Worm (Caenorhabditis elegans) whole organism, mixed stage, embryonic: ENCODE data around the gene hpo-12.

ENCODE experiments used
- bed-3 ChIP-seq: fragments of 200-800 bp; sonication (Bioruptor generic); optimal IDR thresholded peaks from 3 replicates; lab custom pipeline; 2018; ENCODE audit warnings: mild to moderate bottlenecking, missing genetic modification characterization, moderate library complexity, missing compliant biosample characterization
- blmp-1 ChIP-seq: fragments of 150-350 bp; optimal IDR thresholded peaks from 2 replicates; lab custom pipeline; 2014; ENCODE audit warnings: missing biosample characterization, missing genetic modification characterization
- ceh-39 ChIP-seq: fragments of 150-350 bp; optimal IDR thresholded peaks from 2 replicates; lab custom pipeline; 2014; ENCODE audit warnings: missing biosample characterization, missing genetic modification characterization
- ceh-43 ChIP-seq: fragments of 200-800 bp; sonication (Bioruptor generic); optimal IDR thresholded peaks from 2 replicates; lab custom pipeline; 2018; ENCODE audit warnings: mild to moderate bottlenecking, missing genetic modification characterization, moderate library complexity, missing compliant biosample characterization
- ceh-83 ChIP-seq: fragments of 200-800 bp; sonication (Bioruptor generic); optimal IDR thresholded peaks from 2 replicates; lab custom pipeline; 2018; ENCODE audit warnings: mild to moderate bottlenecking, missing genetic modification characterization, missing compliant biosample characterization
- ces-1 ChIP-seq: fragments of 150-350 bp; optimal IDR thresholded peaks from 2 replicates; lab custom pipeline; 2014; ENCODE audit warnings: missing biosample characterization, missing genetic modification reagents, missing genetic modification characterization
- drap-1 ChIP-seq: fragments of 200-800 bp; sonication (Bioruptor generic); optimal IDR thresholded peaks from 3 replicates; lab custom pipeline; 2018; ENCODE audit warnings: mild to moderate bottlenecking, missing genetic modification characterization, missing compliant biosample characterization
- elt-1 ChIP-seq: sonication (generic microtip); optimal IDR thresholded peaks from 2 replicates; lab custom pipeline; 2017; ENCODE audit warnings: missing genetic modification characterization, mild to moderate bottlenecking, missing compliant biosample characterization, antibody characterized with exemption, moderate library complexity, borderline replicate concordance; ENCODE audit not compliant: insufficient read depth
- elt-3 ChIP-seq: fragments of 150-350 bp; optimal IDR thresholded peaks from 2 replicates; lab custom pipeline; 2014; ENCODE audit warnings: missing biosample characterization, missing genetic modification characterization
- flh-1 ChIP-seq: fragments of 200-800 bp; sonication (Bioruptor generic); optimal IDR thresholded peaks from 2 replicates; lab custom pipeline; 2018; ENCODE audit warnings: mild to moderate bottlenecking, missing genetic modification characterization, moderate library complexity, missing compliant biosample characterization
- ham-2 ChIP-seq: fragments of 200-800 bp; sonication (Bioruptor generic); optimal IDR thresholded peaks from 2 replicates; lab custom pipeline; 2018; ENCODE audit warnings: mild to moderate bottlenecking, missing genetic modification characterization, missing compliant biosample characterization
- hlh-1 ChIP-seq: fragments of 150-350 bp; optimal IDR thresholded peaks from 2 replicates; lab custom pipeline; 2014; ENCODE audit warnings: missing biosample characterization, missing genetic modification reagents, missing genetic modification characterization
- lin-13 ChIP-seq: fragments of 150-350 bp; optimal IDR thresholded peaks from 2 replicates; lab custom pipeline; 2014; ENCODE audit warnings: missing biosample characterization, missing genetic modification characterization
- lin-32 ChIP-seq: fragments of 200-800 bp; sonication (Bioruptor generic); optimal IDR thresholded peaks from 2 replicates; lab custom pipeline; 2018; ENCODE audit warnings: mild to moderate bottlenecking, missing genetic modification characterization, missing compliant biosample characterization
- lsy-2 ChIP-seq: fragments of 150-350 bp; optimal IDR thresholded peaks from 2 replicates; lab custom pipeline; 2014; ENCODE audit warnings: missing biosample characterization, missing genetic modification characterization
- mab-5 ChIP-seq: fragments of 150-350 bp; optimal IDR thresholded peaks from 2 replicates; lab custom pipeline; 2014; ENCODE audit warnings: missing biosample characterization, missing genetic modification characterization
- mep-1 ChIP-seq: fragments of 150-350 bp; optimal IDR thresholded peaks from 2 replicates; lab custom pipeline; 2017; ENCODE audit warnings: missing biosample characterization, missing genetic modification reagents, missing genetic modification characterization, inconsistent platforms
- nhr-12 ChIP-seq: fragments of 150-350 bp; optimal IDR thresholded peaks from 2 replicates; lab custom pipeline; 2014; ENCODE audit warnings: missing biosample characterization, missing genetic modification characterization
- nhr-2 ChIP-seq: fragments of 150-350 bp; optimal IDR thresholded peaks from 2 replicates; lab custom pipeline; 2014; ENCODE audit warnings: missing biosample characterization, missing genetic modification characterization
- nhr-237 ChIP-seq: fragments of 150-350 bp; optimal IDR thresholded peaks from 2 replicates; lab custom pipeline; 2014; ENCODE audit warnings: missing biosample characterization, missing genetic modification characterization
- nhr-28 ChIP-seq: fragments of 150-350 bp; optimal IDR thresholded peaks from 2 replicates; lab custom pipeline; 2014; ENCODE audit warnings: missing biosample characterization, missing genetic modification characterization
- nhr-76 ChIP-seq: sonication (generic microtip); optimal IDR thresholded peaks from 2 replicates; lab custom pipeline; 2017; ENCODE audit warnings: missing biosample characterization, missing genetic modification characterization
- pha-4 ChIP-seq: fragments of 150-350 bp; optimal IDR thresholded peaks from 2 replicates; lab custom pipeline; 2018; ENCODE audit warnings: missing biosample characterization, missing genetic modification reagents, missing genetic modification characterization
- sem-2 ChIP-seq: fragments of 200-800 bp; sonication (Bioruptor generic); optimal IDR thresholded peaks from 2 replicates; lab custom pipeline; 2018; ENCODE audit warnings: mild to moderate bottlenecking, missing genetic modification characterization, missing compliant biosample characterization
- snpc-4 ChIP-seq: fragments of 150-350 bp; optimal IDR thresholded peaks from 2 replicates; lab custom pipeline; 2014; ENCODE audit warnings: missing biosample characterization, missing genetic modification characterization
- sptf-1 ChIP-seq: sonication (generic microtip); optimal IDR thresholded peaks from 2 replicates; lab custom pipeline; 2017; ENCODE audit warnings: mild to moderate bottlenecking, missing genetic modification characterization, moderate library complexity, missing compliant biosample characterization
- tbx-8 ChIP-seq: fragments of 200-800 bp; sonication (Bioruptor generic); optimal IDR thresholded peaks from 2 replicates; lab custom pipeline; 2018; ENCODE audit warnings: mild to moderate bottlenecking, missing genetic modification characterization, moderate library complexity, missing compliant biosample characterization
- unc-39 ChIP-seq: fragments of 150-350 bp; optimal IDR thresholded peaks from 2 replicates; lab custom pipeline; 2014; ENCODE audit warnings: missing biosample characterization, missing genetic modification characterization
- unc-62 ChIP-seq: fragments of 150-350 bp; optimal IDR thresholded peaks from 2 replicates; lab custom pipeline; 2014; ENCODE audit warnings: missing biosample characterization, missing genetic modification reagents, missing genetic modification characterization
- zip-8 ChIP-seq: fragments of 150-350 bp; optimal IDR thresholded peaks from 2 replicates; lab custom pipeline; 2014; ENCODE audit warnings: missing biosample characterization, missing genetic modification characterization

Gene hpo-12

ce11 chrIV:12270392-12270791 lies 12.6 kb upstream of the hpo-12 start, which contains the start of gene C42C1.3:
C42C1.3 (minus strand) TSS chrIV:12270492.
- TF ChIP-seq snpc-4 (no peak), zip-8 (tag; lab: Kevin White, UChicago) (no peak), mab-5 (tag; lab: Kevin White, UChicago) (no peak)

DNA sequence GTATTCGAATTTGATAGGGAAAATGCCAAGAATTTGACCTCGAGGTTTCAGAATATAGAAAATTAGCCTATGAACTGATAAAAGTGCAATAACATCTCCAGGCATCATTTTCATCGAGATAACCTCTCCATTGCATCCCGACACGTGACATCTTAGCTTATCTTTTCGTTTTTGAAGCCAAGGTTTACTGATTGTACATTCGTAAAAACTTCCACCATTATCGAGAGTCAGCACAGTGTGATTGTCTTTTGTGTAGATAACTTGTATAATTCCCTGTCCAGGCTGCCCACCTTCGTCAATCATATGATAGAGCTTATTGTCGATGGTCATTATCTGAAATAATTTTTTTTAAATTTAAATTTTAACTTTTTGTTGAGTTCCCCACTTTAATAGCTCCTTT lies 8.6 kb upstream of the hpo-12 start:
- no peak for TF ChIP-seq nhr-237 (tag; lab: Kevin White, UChicago)
- no peak for TF ChIP-seq ham-2 (GFP tag; lab: Kevin White, UChicago)
- TF ChIP-seq, all 35 proteins: peak for 0

ce11 chrIV:12275892-12276291 lies 7.1 kb upstream of the hpo-12 start, which contains the start of gene vps-8:
vps-8 (minus strand) TSS chrIV:12275992.
- no peak for TF ChIP-seq hlh-1 (tag; lab: Kevin White, UChicago)
- no peak for TF ChIP-seq drap-1
- no peak for TF ChIP-seq unc-39 (tag; lab: Kevin White, UChicago)
- TF ChIP-seq snpc-4 = no peak
- no peak for TF ChIP-seq ceh-43 (GFP tag; lab: Kevin White, UChicago)
- no peak for TF ChIP-seq elt-3 (tag; lab: Kevin White, UChicago)

ce11 chrIV:12278507-12278906 lies 4.5 kb upstream of the hpo-12 start, which contains the start of the genes tag-335 and vkmt-1:
tag-335 (minus strand) TSS chrIV:12278594.
vkmt-1 (plus strand) TSS chrIV:12278725.
- TF ChIP-seq pha-4 (tag; lab: Kevin White, UChicago) = no peak
- TF ChIP-seq ceh-39 (tag; lab: Kevin White, UChicago) = no peak
- TF ChIP-seq lin-13 (tag; lab: Kevin White, UChicago) = no peak
- no peak for TF ChIP-seq unc-39 (tag; lab: Kevin White, UChicago)
- TF ChIP-seq ham-2 (GFP tag; lab: Kevin White, UChicago) = no peak
- TF ChIP-seq zip-8 (tag; lab: Kevin White, UChicago) = no peak
- no peak for TF ChIP-seq nhr-2 (tag; lab: Kevin White, UChicago)
- TF ChIP-seq hlh-1 (tag; lab: Kevin White, UChicago) = no peak
- TF ChIP-seq nhr-28 = no peak
- TF ChIP-seq lin-32 (GFP tag; lab: Kevin White, UChicago) = no peak
- no peak for TF ChIP-seq snpc-4
- TF ChIP-seq elt-1 (tag; lab: Kevin White, UChicago) = no peak
- no peak for TF ChIP-seq mep-1 (tag; lab: Kevin White, UChicago)
- no peak for TF ChIP-seq sptf-1 (tag; lab: Kevin White, UChicago)
- no peak for TF ChIP-seq bed-3 (GFP tag; lab: Kevin White, UChicago)
- no peak for TF ChIP-seq blmp-1 (tag; lab: Kevin White, UChicago)
- no peak for TF ChIP-seq lsy-2 (tag; lab: Kevin White, UChicago)
- no peak for TF ChIP-seq ceh-43 (GFP tag; lab: Kevin White, UChicago)
- no peak for TF ChIP-seq drap-1

DNA sequence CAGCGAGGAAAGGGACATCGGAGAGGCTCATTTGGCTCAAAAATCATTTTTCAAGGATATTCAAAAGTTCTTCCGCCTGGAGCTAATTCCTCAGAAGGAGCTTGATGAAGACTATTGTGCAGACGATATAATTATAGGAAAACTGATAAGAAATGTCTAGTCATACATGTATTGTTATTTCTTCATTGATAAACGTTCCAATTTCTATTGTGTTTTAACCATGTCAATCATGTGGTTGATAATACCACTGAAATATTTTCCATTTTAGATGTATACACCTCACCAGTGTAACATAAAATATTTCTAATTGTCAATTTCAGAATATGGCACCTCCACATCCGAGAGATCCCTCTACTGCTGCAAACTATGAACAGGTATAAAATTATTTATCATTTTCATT lies 3.6 kb upstream of the hpo-12 start, which contains the start of gene ltah-1.1:
Gene ltah-1.1 (plus strand): TSS at position 283 of the 400 bp plus-strand sequence.
- TF ChIP-seq nhr-12 (tag; lab: Kevin White, UChicago) = no peak
- TF ChIP-seq flh-1 (GFP tag; lab: Kevin White, UChicago) = no peak
- TF ChIP-seq zip-8 (tag; lab: Kevin White, UChicago) = no peak
- no peak for TF ChIP-seq unc-62 (GFP tag; lab: Kevin White, UChicago)
- no peak for TF ChIP-seq tbx-8 (GFP tag; lab: Kevin White, UChicago)
- TF ChIP-seq sptf-1 (tag; lab: Kevin White, UChicago) = no peak
- TF ChIP-seq blmp-1 (tag; lab: Kevin White, UChicago) = no peak
- no peak for TF ChIP-seq ceh-83 (GFP tag; lab: Kevin White, UChicago)
- no peak for TF ChIP-seq nhr-76
- TF ChIP-seq, all 35 proteins: peak for 0

- peak; percentile 3 for TF ChIP-seq ces-1
- peak; percentile 35 for TF ChIP-seq lsy-2 (tag; lab: Kevin White, UChicago)
- TF ChIP-seq ceh-39 (tag; lab: Kevin White, UChicago) = no peak
- TF ChIP-seq nhr-2 (tag; lab: Kevin White, UChicago) = no peak
- TF ChIP-seq ceh-83 (GFP tag; lab: Kevin White, UChicago) = no peak
- peak; percentile 41 for TF ChIP-seq ceh-43 (GFP tag; lab: Kevin White, UChicago)
- no peak for TF ChIP-seq blmp-1 (tag; lab: Kevin White, UChicago)
- no peak for TF ChIP-seq sem-2 (GFP tag; lab: Kevin White, UChicago)
- TF ChIP-seq snpc-4 = no peak
- TF ChIP-seq sptf-1 (tag; lab: Kevin White, UChicago) = no peak
- TF ChIP-seq lin-13 (tag; lab: Kevin White, UChicago) = no peak
- TF ChIP-seq elt-1 (tag; lab: Kevin White, UChicago) = no peak
- no peak for TF ChIP-seq ham-2 (GFP tag; lab: Kevin White, UChicago)
- no peak for TF ChIP-seq lin-32 (GFP tag; lab: Kevin White, UChicago)
Measured at ce11 chrIV:12282157-12282789, 700 bp upstream of the hpo-12 start, which contains the start of the genes C42C1.12 and C42C1.19. C42C1.12 (minus strand) TSS chrIV:12282207. C42C1.19 (plus strand) TSS chrIV:12282739.
